Fruit fly (Drosophila melanogaster): ENCODE data around the gene Pitslre.

Pitslre gene

DNA sequence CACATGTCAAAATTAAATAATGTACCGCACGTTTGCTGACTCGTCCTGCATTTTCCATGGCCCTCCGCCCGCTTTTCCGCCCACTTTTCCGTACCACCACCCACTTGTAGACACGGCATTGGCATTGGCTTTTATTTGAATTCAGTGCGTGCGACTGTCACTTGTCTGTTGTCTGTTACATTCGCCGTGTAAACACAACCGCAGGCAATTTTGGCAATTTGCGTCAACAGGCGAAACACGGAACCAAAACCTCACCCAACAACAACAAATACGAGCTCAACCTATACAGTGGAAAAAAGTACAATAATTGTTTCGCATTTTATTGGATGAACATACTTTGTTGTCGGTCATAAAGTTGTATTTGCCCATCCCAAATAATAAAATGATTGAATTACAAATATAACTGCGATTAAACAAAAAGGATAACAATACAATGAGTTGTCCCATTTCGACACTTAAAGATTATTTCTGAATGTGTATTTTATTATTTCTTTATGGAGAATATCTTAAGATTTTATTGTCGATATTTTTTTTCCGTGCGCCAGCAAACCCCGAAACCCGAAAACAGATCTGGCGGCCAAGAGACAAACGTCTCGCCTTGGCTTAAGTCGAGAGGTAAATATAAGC is 23.9 kb upstream of the Pitslre start (continued):
- TF ChIP-seq CG17829 (tag; optimal IDR thresholded peaks at IDR 0.05) (no peak), CG11504 (tag; optimal IDR thresholded peaks at IDR 0.05) (peak; percentile 58), Gug (GFP tag; IDR thresholded peaks at IDR 0.05) (no peak), CG31388 (GFP tag; optimal IDR thresholded peaks at IDR 0.05) (no peak), usp (GFP tag; optimal IDR thresholded peaks at IDR 0.05) (no peak), lola (GFP tag; optimal IDR thresholded peaks at IDR 0.05) (no peak), Eip74EF (GFP tag; optimal IDR thresholded peaks at IDR 0.05) (peak in 1 of 2 experiments; percentile 8), C15 (GFP tag; IDR thresholded peaks at IDR 0.05) (no peak), CG34224 (GFP tag; IDR thresholded peaks at IDR 0.05; ENCODE audit: partially characterized antibody) (no peak), pfk (GFP tag; optimal IDR thresholded peaks at IDR 0.05) (no peak), CG2678 (tag; optimal IDR thresholded peaks at IDR 0.05) (peak; percentile 64), esg (GFP tag; conservative IDR thresholded peaks at IDR 0.05) (no peak), CG2712 (tag; optimal IDR thresholded peaks at IDR 0.05) (peak; percentile 12), zen2 (GFP tag; IDR thresholded peaks at IDR 0.05; ENCODE audit: partially characterized antibody) (no peak), Aef1 (GFP tag; IDR thresholded peaks at IDR 0.05) (no peak), CG18476 (GFP tag; optimal IDR thresholded peaks at IDR 0.05) (no peak), CG10321 (GFP tag; IDR thresholded peaks at IDR 0.05) (no peak), Antp (GFP tag; optimal IDR thresholded peaks at IDR 0.05) (no peak), CG9215 (GFP tag; IDR thresholded peaks at IDR 0.05) (no peak), sna (GFP tag; IDR thresholded peaks at IDR 0.05; ENCODE audit: partially characterized antibody) (no peak), CG13775 (GFP tag; optimal IDR thresholded peaks at IDR 0.05) (peak; percentile 1), grau (tag; optimal IDR thresholded peaks at IDR 0.05) (peak; percentile 45), CG4404 (GFP tag; IDR thresholded peaks at IDR 0.05) (no peak), HLHmδ (GFP tag; optimal IDR thresholded peaks at IDR 0.05) (no peak), CG7987 (GFP tag; optimal IDR thresholded peaks at IDR 0.05) (no peak), twi (tag; optimal IDR thresholded peaks at IDR 0.05) (no peak), tgo (GFP tag; IDR thresholded peaks at IDR 0.05) (no peak), Dip3 (GFP tag; optimal IDR thresholded peaks at IDR 0.05) (no peak), MTF-1 (GFP tag; optimal IDR thresholded peaks at IDR 0.05; ENCODE audit: borderline replicate concordance) (no peak), lilli (GFP tag; optimal IDR thresholded peaks at IDR 0.05) (peak; percentile 40), pb (GFP tag; optimal IDR thresholded peaks at IDR 0.05) (no peak), cas (GFP tag; IDR thresholded peaks at IDR 0.05) (no peak), CG14667 (GFP tag; IDR thresholded peaks at IDR 0.05) (no peak), dmrt99B (tag; optimal IDR thresholded peaks at IDR 0.05) (peak; percentile 57), Jarid2 (GFP tag; optimal IDR thresholded peaks at IDR 0.05) (no peak), CTCF (GFP tag; optimal IDR thresholded peaks at IDR 0.05) (no peak), CG18262 (tag; optimal IDR thresholded peaks at IDR 0.05) (no peak), CG6765 (GFP tag; optimal IDR thresholded peaks at IDR 0.05) (peak; percentile 2), CG11560 (tag; IDR thresholded peaks at IDR 0.05) (no peak), gem (tag; optimal IDR thresholded peaks at IDR 0.05) (peak; percentile 50), ind (GFP tag; optimal IDR thresholded peaks at IDR 0.05) (peak; percentile 9), knrl (GFP tag; IDR thresholded peaks at IDR 0.05; ENCODE audit: partially characterized antibody) (no peak), CG16779 (GFP tag; IDR thresholded peaks at IDR 0.05) (no peak), Sry-δ (GFP tag; optimal IDR thresholded peaks at IDR 0.05) (no peak), CG18599 (GFP tag; optimal IDR thresholded peaks at IDR 0.05) (peak; percentile 55), CG7839 (tag; optimal IDR thresholded peaks at IDR 0.05) (peak; percentile 44), Dref (GFP tag; IDR thresholded peaks at IDR 0.05) (no peak), mam (GFP tag; optimal IDR thresholded peaks at IDR 0.05) (peak; percentile 10), nmo (GFP tag; optimal IDR thresholded peaks at IDR 0.05) (peak; percentile 7), CG7786 (GFP tag; optimal IDR thresholded peaks at IDR 0.05) (no peak), Xrp1 (GFP tag; IDR thresholded peaks at IDR 0.05) (no peak)

Data from whole organism, embryonic.